Fruit fly (Drosophila melanogaster) whole organism, embryonic: ENCODE data around the gene CG32483.
A peak's percentile ranks its signal among the peaks of the same experiment; 100 is the strongest.

Source experiments
- Asciz ChIP-seq: fragments of 200-800 bp; sonication (Bioruptor generic); optimal IDR thresholded peaks from 2 replicates; lab custom pipeline; 2017; ENCODE audit warnings: missing biosample characterization, mild to moderate bottlenecking, missing genetic modification characterization, missing genetic modification reagents
- Blimp-1 ChIP-seq: fragments of 200-800 bp; sonication (Bioruptor generic); optimal IDR thresholded peaks from 3 replicates; lab custom pipeline; 2018; ENCODE audit warnings: missing biosample characterization, missing genetic modification characterization, mild to moderate bottlenecking, moderate library complexity, missing genetic modification reagents
- CG10431 ChIP-seq: fragments of 200-800 bp; sonication (Bioruptor generic); optimal IDR thresholded peaks from 3 replicates; lab custom pipeline; 2018; ENCODE audit warnings: missing biosample characterization, mild to moderate bottlenecking, missing genetic modification characterization
- CG11398 ChIP-seq: fragments of 200-800 bp; sonication (Bioruptor generic); optimal IDR thresholded peaks from 2 replicates; lab custom pipeline; 2016; ENCODE audit warnings: missing biosample characterization, missing genetic modification characterization
- CG1233 ChIP-seq: fragments of 200-800 bp; sonication (Bioruptor generic); optimal IDR thresholded peaks from 4 replicates; lab custom pipeline; 2018; ENCODE audit warnings: missing biosample characterization, mild to moderate bottlenecking, missing genetic modification characterization
- CG14965 ChIP-seq: fragments of 200-800 bp; sonication (Bioruptor generic); optimal IDR thresholded peaks from 2 replicates; lab custom pipeline; 2016; ENCODE audit warnings: missing biosample characterization, missing genetic modification characterization, borderline replicate concordance
- CG15514 ChIP-seq: fragments of 200-800 bp; sonication (Bioruptor generic); optimal IDR thresholded peaks from 3 replicates; lab custom pipeline; 2017; ENCODE audit warnings: missing biosample characterization, missing genetic modification characterization, mild to moderate bottlenecking, moderate library complexity, missing genetic modification reagents
- CG1832 ChIP-seq: fragments of 200-800 bp; sonication (Bioruptor generic); optimal IDR thresholded peaks from 2 replicates; lab custom pipeline; 2017; ENCODE audit warnings: missing biosample characterization, mild to moderate bottlenecking, missing genetic modification characterization, inconsistent platforms
- CG2116 ChIP-seq: fragments of 200-800 bp; sonication (Bioruptor generic); optimal IDR thresholded peaks from 3 replicates; lab custom pipeline; 2018; ENCODE audit warnings: missing biosample characterization, mild to moderate bottlenecking, missing genetic modification characterization
- CG31224 ChIP-seq: fragments of 200-800 bp; sonication (Bioruptor generic); IDR thresholded peaks from 2 replicates; pipeline ENCODE4 v1.3.6; 2022; ENCODE audit warnings: missing biosample characterization, missing genetic modification characterization
- CG31365 ChIP-seq: fragments of 200-800 bp; sonication (Bioruptor generic); optimal IDR thresholded peaks from 2 replicates; lab custom pipeline; 2018; ENCODE audit warnings: missing biosample characterization, mild to moderate bottlenecking, missing genetic modification characterization
- CG33213 ChIP-seq: fragments of 200-800 bp; sonication (Bioruptor generic); optimal IDR thresholded peaks from 3 replicates; lab custom pipeline; 2016; ENCODE audit warnings: missing biosample characterization, missing genetic modification characterization
- CG34224 ChIP-seq: fragments of 200-800 bp; sonication (Bioruptor generic); IDR thresholded peaks from 3 replicates; pipeline ENCODE4 v1.3.6; 2022; ENCODE audit warnings: missing biosample characterization, missing genetic modification characterization; ENCODE audit not compliant: partially characterized antibody
- CG43689 ChIP-seq: fragments of 200-800 bp; sonication (Bioruptor generic); IDR thresholded peaks from 2 replicates; pipeline ENCODE4 v1.3.6; 2022; ENCODE audit warnings: missing biosample characterization, missing genetic modification characterization
- CG4730 ChIP-seq: fragments of 200-800 bp; sonication (Bioruptor generic); IDR thresholded peaks from 2 replicates; pipeline ENCODE4 v1.3.6; 2022; ENCODE audit warnings: missing biosample characterization, missing genetic modification characterization
- CG6765 ChIP-seq: fragments of 200-800 bp; sonication (Bioruptor generic); optimal IDR thresholded peaks from 3 replicates; lab custom pipeline; 2017; ENCODE audit warnings: missing biosample characterization, mild to moderate bottlenecking, missing genetic modification characterization
- CG7271 ChIP-seq: fragments of 200-800 bp; sonication (Bioruptor generic); optimal IDR thresholded peaks from 2 replicates; lab custom pipeline; 2018; ENCODE audit warnings: missing biosample characterization, mild to moderate bottlenecking, missing genetic modification characterization, moderate library complexity
- CG7556 ChIP-seq: fragments of 200-800 bp; sonication (Bioruptor generic); optimal IDR thresholded peaks from 2 replicates; lab custom pipeline; 2017; ENCODE audit warnings: missing biosample characterization, mild to moderate bottlenecking, missing genetic modification characterization
- CG7963 ChIP-seq: fragments of 200-800 bp; sonication (Bioruptor generic); IDR thresholded peaks from 3 replicates; pipeline ENCODE4 v1.3.6; 2022; ENCODE audit warnings: missing biosample characterization, missing genetic modification characterization; ENCODE audit not compliant: partially characterized antibody
- CG9437 ChIP-seq: fragments of 200-800 bp; sonication (Bioruptor generic); optimal IDR thresholded peaks from 2 replicates; lab custom pipeline; 2018; ENCODE audit warnings: missing biosample characterization, mild to moderate bottlenecking, missing genetic modification characterization
- Dip3 ChIP-seq: fragments of 200-800 bp; sonication (Bioruptor generic); optimal IDR thresholded peaks from 3 replicates; lab custom pipeline; 2016; ENCODE audit warnings: missing biosample characterization, missing genetic modification characterization
- Dp ChIP-seq: fragments of 200-800 bp; sonication (Bioruptor generic); optimal IDR thresholded peaks from 2 replicates; lab custom pipeline; 2018; ENCODE audit warnings: missing biosample characterization, mild to moderate bottlenecking, missing genetic modification characterization, moderate library complexity
- Ets97D ChIP-seq: fragments of 200-800 bp; sonication (Bioruptor generic); optimal IDR thresholded peaks from 3 replicates; lab custom pipeline; 2016; ENCODE audit warnings: missing biosample characterization, missing genetic modification characterization
- Max ChIP-seq: fragments of 200-800 bp; sonication (Bioruptor generic); optimal IDR thresholded peaks from 2 replicates; lab custom pipeline; 2016; ENCODE audit warnings: missing biosample characterization, mild to moderate bottlenecking, missing genetic modification characterization
- Usf ChIP-seq: fragments of 200-800 bp; sonication (Bioruptor generic); optimal IDR thresholded peaks from 2 replicates; lab custom pipeline; 2017; ENCODE audit warnings: missing genotype, missing biosample characterization, missing genetic modification characterization
- ap ChIP-seq: fragments of 200-800 bp; sonication (Bioruptor generic); IDR thresholded peaks from 2 replicates; pipeline ENCODE4 v1.3.6; 2022; ENCODE audit warnings: missing biosample characterization, missing genetic modification characterization
- ato ChIP-seq: fragments of 200-800 bp; sonication (Bioruptor generic); IDR thresholded peaks from 2 replicates; pipeline ENCODE4 v1.3.6; 2022; ENCODE audit warnings: missing biosample characterization, missing genetic modification characterization; ENCODE audit not compliant: partially characterized antibody
- chn ChIP-seq: fragments of 200-800 bp; sonication (Bioruptor generic); optimal IDR thresholded peaks from 2 replicates; lab custom pipeline; 2016; ENCODE audit warnings: missing biosample characterization, missing genetic modification characterization
- da ChIP-seq: fragments of 200-800 bp; sonication (Bioruptor generic); optimal IDR thresholded peaks from 2 replicates; lab custom pipeline; 2016; ENCODE audit warnings: missing biosample characterization, missing genetic modification characterization
- dmrt99B ChIP-seq: fragments of 200-800 bp; sonication (Bioruptor generic); optimal IDR thresholded peaks from 2 replicates; lab custom pipeline; 2018; ENCODE audit warnings: missing biosample characterization, mild to moderate bottlenecking, missing genetic modification characterization, moderate library complexity
- dysf ChIP-seq: fragments of 200-800 bp; sonication (Bioruptor generic); IDR thresholded peaks from 3 replicates; pipeline ENCODE4 v1.3.6; 2022; ENCODE audit warnings: missing biosample characterization, missing genetic modification characterization
- fd96Cb ChIP-seq: fragments of 200-800 bp; sonication (Bioruptor generic); optimal IDR thresholded peaks from 2 replicates; lab custom pipeline; 2018; ENCODE audit warnings: missing biosample characterization, mild to moderate bottlenecking, missing genetic modification characterization, moderate library complexity
- fru ChIP-seq: fragments of >200 bp; optimal IDR thresholded peaks from 2 replicates; lab custom pipeline; 2017
- gcm ChIP-seq: fragments of 200-800 bp; sonication (Bioruptor generic); optimal IDR thresholded peaks from 2 replicates; lab custom pipeline; 2019; ENCODE audit warnings: missing biosample characterization, mild to moderate bottlenecking, missing genetic modification characterization, moderate library complexity
- gcm2 ChIP-seq: fragments of 200-800 bp; sonication (Bioruptor generic); optimal IDR thresholded peaks from 2 replicates; lab custom pipeline; 2016; ENCODE audit warnings: missing biosample characterization, missing genetic modification characterization
- gsb ChIP-seq: fragments of 200-800 bp; sonication (Bioruptor generic); IDR thresholded peaks from 2 replicates; pipeline ENCODE4 v1.3.6; 2022; ENCODE audit warnings: missing biosample characterization, missing genetic modification characterization
- gsb-n ChIP-seq: fragments of 200-800 bp; sonication (Bioruptor generic); optimal IDR thresholded peaks from 3 replicates; lab custom pipeline; 2018; ENCODE audit warnings: missing biosample characterization, mild to moderate bottlenecking, missing genetic modification characterization
- hth ChIP-seq: fragments of >200 bp; optimal IDR thresholded peaks from 2 replicates; lab custom pipeline; 2017; ENCODE audit warnings: inconsistent platforms
- kay ChIP-seq: fragments of 200-800 bp; sonication (Bioruptor generic); optimal IDR thresholded peaks from 2 replicates; lab custom pipeline; 2016; ENCODE audit warnings: missing biosample characterization, missing genetic modification characterization
- oc ChIP-seq: fragments of 200-800 bp; sonication (Bioruptor generic); optimal IDR thresholded peaks from 2 replicates; lab custom pipeline; 2018; ENCODE audit warnings: missing biosample characterization, mild to moderate bottlenecking, missing genetic modification characterization, moderate library complexity
- pita ChIP-seq: fragments of 200-800 bp; sonication (Bioruptor generic); optimal IDR thresholded peaks from 2 replicates; lab custom pipeline; 2017; ENCODE audit warnings: missing biosample characterization, mild to moderate bottlenecking, missing genetic modification characterization
- pnt ChIP-seq: fragments of 200-800 bp; sonication (Bioruptor generic); optimal IDR thresholded peaks from 3 replicates; lab custom pipeline; 2016; ENCODE audit warnings: missing biosample characterization, missing genetic modification characterization
- ranshi ChIP-seq: fragments of 200-800 bp; sonication (Bioruptor generic); IDR thresholded peaks from 2 replicates; pipeline ENCODE4 v1.3.6; 2022; ENCODE audit warnings: missing biosample characterization, missing genetic modification characterization
- rib ChIP-seq: fragments of 200-800 bp; sonication (Bioruptor generic); IDR thresholded peaks from 2 replicates; pipeline ENCODE4 v1.3.6; 2022; ENCODE audit warnings: missing biosample characterization, missing genetic modification characterization
- sc ChIP-seq, 3 experiments: fragments of >200 bp in 2 of 3; fragments of 200-800 bp in 1 of 3; sonication (Bioruptor generic) in 1 of 3; optimal IDR thresholded peaks; 2 replicates in 2 of 3; 3 replicates in 1 of 3; lab custom pipeline; 2017; ENCODE audit warnings: mild to moderate bottlenecking in 1 of 3, missing biosample characterization in 1 of 3, missing genetic modification characterization in 1 of 3, missing genetic modification reagents in 1 of 3
- sd ChIP-seq: fragments of 200-800 bp; sonication (Bioruptor generic); optimal IDR thresholded peaks from 3 replicates; lab custom pipeline; 2018; ENCODE audit warnings: missing biosample characterization, mild to moderate bottlenecking, missing genetic modification characterization, moderate library complexity
- sim ChIP-seq: fragments of 200-800 bp; sonication (Bioruptor generic); IDR thresholded peaks from 2 replicates; pipeline ENCODE4 v1.3.6; 2022; ENCODE audit warnings: missing biosample characterization, missing genetic modification characterization
- sima ChIP-seq: fragments of 200-800 bp; sonication (Bioruptor generic); optimal IDR thresholded peaks from 2 replicates; lab custom pipeline; 2016; ENCODE audit warnings: missing biosample characterization, missing genetic modification characterization
- sisA ChIP-seq: fragments of 200-800 bp; sonication (Bioruptor generic); IDR thresholded peaks from 2 replicates; pipeline ENCODE4 v1.3.6; 2022; ENCODE audit warnings: missing biosample characterization, missing genetic modification characterization
- so ChIP-seq: fragments of 200-800 bp; sonication (Bioruptor generic); IDR thresholded peaks from 3 replicates; pipeline ENCODE4 v1.3.6; 2022; ENCODE audit warnings: missing biosample characterization, missing genetic modification characterization
- sr ChIP-seq: fragments of 200-800 bp; sonication (Bioruptor generic); IDR thresholded peaks from 3 replicates; pipeline ENCODE4 v1.3.6; 2022; ENCODE audit warnings: missing biosample characterization, missing genetic modification characterization
- zfh1 ChIP-seq: fragments of 200-800 bp; sonication (Bioruptor generic); IDR thresholded peaks from 3 replicates; pipeline ENCODE4 v1.3.6; 2022; ENCODE audit warnings: missing biosample characterization, missing genetic modification characterization

The CG32483 gene

dm6 chr3L:710345-710822, 20.5 kb upstream of the CG32483 start, which contains the start of gene CkIIalpha-i3 (continued):
- TF ChIP-seq CG1832 (GFP tag; lab: Kevin White, UChicago) (no peak), pnt (GFP tag; lab: Kevin White, UChicago) (peak; percentile 4), CG7556 (no peak), CG43689 (no peak), CG14965 (GFP tag; lab: Kevin White, UChicago) (no peak), da (GFP tag; lab: Kevin White, UChicago) (no peak), CG2116 (GFP tag; lab: Kevin White, UChicago) (peak; percentile 97), pita (GFP tag; lab: Kevin White, UChicago) (peak; percentile 82), gcm (GFP tag; lab: Kevin White, UChicago) (no peak), sima (GFP tag; lab: Kevin White, UChicago) (no peak), gcm2 (no peak), ranshi (no peak), Ets97D (peak; percentile 18), CG33213 (peak; percentile 22), chn (GFP tag; lab: Kevin White, UChicago) (no peak), CG9437 (no peak), gsb-n (tag; lab: Kevin White, UChicago) (no peak), CG11398 (GFP tag; lab: Kevin White, UChicago) (no peak), CG31365 (tag; lab: Kevin White, UChicago) (no peak), zfh1 (GFP tag; lab: Robert Waterston, UW) (no peak), CG15514 (no peak), rib (GFP tag; lab: Robert Waterston, UW) (no peak), sisA (GFP tag; lab: Robert Waterston, UW) (no peak), Dip3 (GFP tag; lab: Kevin White, UChicago) (no peak), CG6765 (no peak), Usf (GFP tag; lab: Kevin White, UChicago) (no peak), hth (no peak), CG31224 (no peak), gsb (no peak), fru (no peak), CG1233 (no peak), CG7271 (tag; lab: Kevin White, UChicago) (no peak), Max (GFP tag; lab: Kevin White, UChicago) (no peak), CG4730 (GFP tag; lab: Robert Waterston, UW) (no peak), oc (tag; lab: Kevin White, UChicago) (no peak), ap (GFP tag; lab: Robert Waterston, UW) (no peak), CG10431 (GFP tag; lab: Kevin White, UChicago) (no peak), kay (GFP tag; lab: Kevin White, UChicago) (no peak), sc (optimal IDR thresholded peaks at IDR 0.05; lab: Kevin White, UChicago) (no peak), sc (GFP tag; optimal IDR thresholded peaks at IDR 0.05; lab: Kevin White, UChicago) (no peak), Asciz (GFP tag; lab: Kevin White, UChicago) (no peak), CG34224 (GFP tag; lab: Robert Waterston, UW) (no peak), CG7963 (GFP tag; lab: Robert Waterston, UW) (no peak), fd96Cb (tag; lab: Kevin White, UChicago) (no peak), ato (GFP tag; lab: Robert Waterston, UW) (no peak), sr (GFP tag; lab: Robert Waterston, UW) (no peak), dysf (GFP tag; lab: Robert Waterston, UW) (no peak), dmrt99B (no peak), Blimp-1 (GFP tag; lab: Kevin White, UChicago) (no peak), sd (tag; lab: Kevin White, UChicago) (peak; percentile 50), sim (GFP tag; lab: Robert Waterston, UW) (no peak), Dp (GFP tag; lab: Kevin White, UChicago) (peak; percentile 23), so (no peak)
